Worm (Caenorhabditis elegans): ENCODE data around the gene F10G2.4.

ce11 chrV:7364951-7365350 is 37.9 kb downstream of the F10G2.4 start, which contains the start of gene exc-13:
- TF ChIP-seq ref-1 (GFP tag; conservative IDR thresholded peaks at IDR 0.05) (no peak), ztf-29 (GFP tag; IDR thresholded peaks at IDR 0.05) (no peak), tab-1 (GFP tag; IDR thresholded peaks at IDR 0.05) (no peak), T22C8.4 (GFP tag; IDR thresholded peaks at IDR 0.05) (no peak)

Measured in whole organism, midembryonic.